Worm (Caenorhabditis elegans) whole organism, young adult: ENCODE data around the gene F44D12.19.

Experiments
- ama-1 ChIP-seq, 3 experiments: fragments of 150-350 bp in 1 of 3; sonication (generic microtip) in 2 of 3; optimal IDR thresholded peaks; 2 replicates each; lab custom pipeline; 2014 to 2018; ENCODE audit warnings: missing biosample characterization in 2 of 3, missing genetic modification characterization in 2 of 3, missing genetic modification reagents in 2 of 3
- aptf-2 ChIP-seq: fragments of 200-800 bp; sonication (Bioruptor generic); conservative IDR thresholded peaks from 2 replicates; pipeline ENCODE4 v1.3.6; 2022; ENCODE audit warnings: missing genetic modification reagents, missing genetic modification characterization, missing compliant biosample characterization
- atf-7 ChIP-seq: sonication (generic microtip); optimal IDR thresholded peaks from 2 replicates; lab custom pipeline; 2017; ENCODE audit warnings: mild to moderate bottlenecking, missing genetic modification characterization, missing compliant biosample characterization
- athp-1 ChIP-seq: sonication (generic microtip); optimal IDR thresholded peaks from 2 replicates; lab custom pipeline; 2017; ENCODE audit warnings: mild to moderate bottlenecking, missing genetic modification characterization, missing compliant biosample characterization
- dpff-1 ChIP-seq: sonication (generic microtip); optimal IDR thresholded peaks from 2 replicates; lab custom pipeline; 2017; ENCODE audit warnings: mild to moderate bottlenecking, missing genetic modification characterization, missing compliant biosample characterization
- madf-10 ChIP-seq: sonication (generic microtip); optimal IDR thresholded peaks from 2 replicates; lab custom pipeline; 2016; ENCODE audit warnings: mild to moderate bottlenecking, missing genetic modification characterization, missing compliant biosample characterization
- madf-3 ChIP-seq: fragments of 200-800 bp; sonication (Bioruptor generic); IDR thresholded peaks from 2 replicates; pipeline ENCODE4 v1.3.6; 2022; ENCODE audit warnings: missing genetic modification reagents, missing genetic modification characterization, missing compliant biosample characterization
- rec-8 ChIP-seq, 2 experiments: sonication (generic microtip); optimal IDR thresholded peaks; 2 replicates each; lab custom pipeline; 2016; ENCODE audit warnings: mild to moderate bottlenecking in 2 of 2, missing genetic modification characterization in 2 of 2, missing genetic modification reagents in 2 of 2, missing genotype in 2 of 2, missing biosample characterization in 1 of 2, missing compliant biosample characterization in 1 of 2, moderate library complexity in 1 of 2
- snpc-4 ChIP-seq, 5 experiments: fragments of 150-350 bp in 1 of 5; sonication (generic microtip) in 4 of 5; optimal IDR thresholded peaks; 2 replicates each; lab custom pipeline; 2014 to 2018; ENCODE audit warnings: missing genetic modification characterization in 5 of 5, missing biosample characterization in 3 of 5, antibody characterized with exemption in 2 of 5, mild to moderate bottlenecking in 2 of 5, missing compliant biosample characterization in 2 of 5, missing genotype in 2 of 5, moderate library complexity in 2 of 5, missing genetic modification reagents in 1 of 5
- unc-130 ChIP-seq: sonication (generic microtip); optimal IDR thresholded peaks from 2 replicates; lab custom pipeline; 2016; ENCODE audit warnings: missing genetic modification reagents, missing genetic modification characterization, missing compliant biosample characterization
- unc-62 ChIP-seq: fragments of 150-350 bp; optimal IDR thresholded peaks from 2 replicates; lab custom pipeline; 2014; ENCODE audit warnings: missing biosample characterization, missing genetic modification reagents, missing genetic modification characterization
- ztf-18 ChIP-seq: sonication (generic microtip); optimal IDR thresholded peaks from 2 replicates; lab custom pipeline; 2016; ENCODE audit warnings: missing genotype, mild to moderate bottlenecking, missing genetic modification characterization, missing compliant biosample characterization

ce11 chrIV:10067541-10067940 is 46.2 kb downstream of the F44D12.19 start, which contains the start of gene cwn-2:
- TF ChIP-seq ama-1 (optimal IDR thresholded peaks at IDR 0.05; lab: Kevin White, UChicago) (no peak), ama-1 (GFP tag; optimal IDR thresholded peaks at IDR 0.05; lab: Kevin White, UChicago) (no peak), unc-130 (GFP tag; lab: Kevin White, UChicago) (no peak), athp-1 (no peak), madf-10 (tag; lab: Kevin White, UChicago) (no peak), atf-7 (tag; lab: Kevin White, UChicago) (no peak), unc-62 (GFP tag; lab: Kevin White, UChicago) (no peak), ztf-18 (tag; lab: Kevin White, UChicago) (no peak), dpff-1 (tag; lab: Kevin White, UChicago) (no peak), madf-3 (no peak), snpc-4 (GFP tag; optimal IDR thresholded peaks at IDR 0.05; lab: Kevin White, UChicago) (no peak), snpc-4 (tag; optimal IDR thresholded peaks at IDR 0.05; lab: Kevin White, UChicago) (no peak), rec-8 (tag; optimal IDR thresholded peaks at IDR 0.05; lab: Kevin White, UChicago) (no peak), aptf-2 (GFP tag; lab: Robert Waterston, UW) (no peak)
